Worm (Caenorhabditis elegans) whole organism, young adult: Measurements from ENCODE around the gene tim-1.

ENCODE experiments used
- T07F8.4 ChIP-seq: sonication (generic microtip); optimal IDR thresholded peaks from 2 replicates; lab custom pipeline; 2016; ENCODE audit warnings: mild to moderate bottlenecking, missing genetic modification characterization, moderate library complexity, missing compliant biosample characterization
- Y56A3A.18 ChIP-seq: fragments of 200-800 bp; sonication (Bioruptor generic); IDR thresholded peaks from 2 replicates; pipeline ENCODE4 v1.3.6; 2022; ENCODE audit warnings: missing genetic modification reagents, missing genetic modification characterization, missing compliant biosample characterization
- cebp-1 ChIP-seq, 2 experiments: fragments of 200-800 bp in 1 of 2; sonication (Bioruptor generic) in 1 of 2; sonication (generic microtip) in 1 of 2; IDR thresholded peaks in 1 of 2; optimal IDR thresholded peaks in 1 of 2; 2 replicates each; pipeline versions ENCODE4 v1.3.6 to Lab custom; 2017 to 2022; ENCODE audit warnings: missing compliant biosample characterization in 2 of 2, missing genetic modification characterization in 2 of 2, mild to moderate bottlenecking in 1 of 2, missing genetic modification reagents in 1 of 2, moderate library complexity in 1 of 2
- chd-7 ChIP-seq: sonication (generic microtip); optimal IDR thresholded peaks from 2 replicates; lab custom pipeline; 2016; ENCODE audit warnings: mild to moderate bottlenecking, missing genetic modification characterization, moderate library complexity, missing compliant biosample characterization
- madf-10 ChIP-seq: sonication (generic microtip); optimal IDR thresholded peaks from 2 replicates; lab custom pipeline; 2016; ENCODE audit warnings: mild to moderate bottlenecking, missing genetic modification characterization, missing compliant biosample characterization
- unc-130 ChIP-seq: sonication (generic microtip); optimal IDR thresholded peaks from 2 replicates; lab custom pipeline; 2016; ENCODE audit warnings: missing genetic modification reagents, missing genetic modification characterization, missing compliant biosample characterization
- unc-62 ChIP-seq: fragments of 150-350 bp; optimal IDR thresholded peaks from 2 replicates; lab custom pipeline; 2014; ENCODE audit warnings: missing biosample characterization, missing genetic modification reagents, missing genetic modification characterization
- ztf-25 ChIP-seq: fragments of 200-800 bp; sonication (Bioruptor generic); IDR thresholded peaks from 2 replicates; pipeline ENCODE4 v1.3.6; 2022; ENCODE audit warnings: missing genetic modification reagents, missing genetic modification characterization, missing compliant biosample characterization

ce11 chrIII:12235914-12236313 is 14.1 kb downstream of the tim-1 start, which contains the start of the genes grl-15 and fbxa-89:
- TF ChIP-seq T07F8.4 = no peak
- no peak for TF ChIP-seq ztf-25 (GFP tag; lab: Robert Waterston, UW)
- TF ChIP-seq chd-7 = no peak
- no peak for TF ChIP-seq Y56A3A.18 (GFP tag; lab: Robert Waterston, UW)
- TF ChIP-seq unc-130 (GFP tag; lab: Kevin White, UChicago) = no peak
- TF ChIP-seq unc-62 = no peak
- no peak for TF ChIP-seq madf-10 (tag; lab: Kevin White, UChicago)
- TF ChIP-seq cebp-1 (GFP tag; IDR thresholded peaks at IDR 0.05; lab: Robert Waterston, UW) = no peak
- no peak for TF ChIP-seq cebp-1 (tag; optimal IDR thresholded peaks at IDR 0.05; lab: Kevin White, UChicago)
